Fruit fly (Drosophila melanogaster) whole organism, embryonic: ENCODE data around the gene CG14142.

ENCODE experiments used
- Aef1 ChIP-seq: fragments of 200-800 bp; sonication (Bioruptor generic); IDR thresholded peaks from 3 replicates; pipeline ENCODE4 v1.3.6; 2022; ENCODE audit warnings: missing biosample characterization, missing genetic modification characterization
- Atf6 ChIP-seq: fragments of 200-800 bp; sonication (Bioruptor generic); IDR thresholded peaks from 2 replicates; pipeline ENCODE4 v1.3.6; 2022; ENCODE audit warnings: missing biosample characterization, missing genetic modification characterization
- CG10979 ChIP-seq: fragments of 200-800 bp; sonication (Bioruptor generic); optimal IDR thresholded peaks from 2 replicates; lab custom pipeline; 2018; ENCODE audit warnings: missing biosample characterization, mild to moderate bottlenecking, missing genetic modification characterization, moderate library complexity
- CG11504 ChIP-seq: fragments of 200-800 bp; sonication (Bioruptor generic); optimal IDR thresholded peaks from 3 replicates; lab custom pipeline; 2019; ENCODE audit warnings: missing biosample characterization, mild to moderate bottlenecking, missing genetic modification characterization, moderate library complexity
- CG11695 ChIP-seq: fragments of 200-800 bp; sonication (Bioruptor generic); IDR thresholded peaks from 3 replicates; pipeline ENCODE4 v1.3.6; 2022; ENCODE audit warnings: missing biosample characterization, missing genetic modification characterization
- CG13287 ChIP-seq: fragments of 200-800 bp; sonication (Bioruptor generic); IDR thresholded peaks from 2 replicates; pipeline ENCODE4 v1.3.6; 2022; ENCODE audit warnings: missing biosample characterization, missing genetic modification characterization; ENCODE audit not compliant: partially characterized antibody
- CG14667 ChIP-seq: fragments of 200-800 bp; sonication (Bioruptor generic); IDR thresholded peaks from 2 replicates; pipeline ENCODE4 v1.3.6; 2022; ENCODE audit warnings: missing biosample characterization, missing genetic modification characterization
- CG17612 ChIP-seq: fragments of 200-800 bp; sonication (Bioruptor generic); IDR thresholded peaks from 2 replicates; pipeline ENCODE4 v1.3.6; 2022; ENCODE audit warnings: missing biosample characterization, missing genetic modification characterization
- CG1832 ChIP-seq: fragments of 200-800 bp; sonication (Bioruptor generic); optimal IDR thresholded peaks from 2 replicates; lab custom pipeline; 2017; ENCODE audit warnings: missing biosample characterization, mild to moderate bottlenecking, missing genetic modification characterization, inconsistent platforms
- CG18764 ChIP-seq: fragments of 200-800 bp; sonication (Bioruptor generic); optimal IDR thresholded peaks from 3 replicates; lab custom pipeline; 2016; ENCODE audit warnings: missing biosample characterization, missing genetic modification characterization
- CG2678 ChIP-seq: fragments of 200-800 bp; sonication (Bioruptor generic); optimal IDR thresholded peaks from 3 replicates; lab custom pipeline; 2019; ENCODE audit warnings: missing biosample characterization, mild to moderate bottlenecking, missing genetic modification characterization, moderate library complexity
- CG2875 ChIP-seq: fragments of 200-800 bp; sonication (Bioruptor generic); optimal IDR thresholded peaks from 2 replicates; lab custom pipeline; 2017; ENCODE audit warnings: missing biosample characterization, mild to moderate bottlenecking, missing genetic modification characterization, missing genetic modification reagents
- CG3281 ChIP-seq: fragments of 200-800 bp; sonication (Bioruptor generic); optimal IDR thresholded peaks from 3 replicates; lab custom pipeline; 2017; ENCODE audit warnings: missing biosample characterization, mild to moderate bottlenecking, missing genetic modification characterization
- CG3407 ChIP-seq: fragments of 200-800 bp; sonication (Bioruptor generic); optimal IDR thresholded peaks from 2 replicates; lab custom pipeline; 2018; ENCODE audit warnings: missing biosample characterization, mild to moderate bottlenecking, missing genetic modification characterization
- CG3995 ChIP-seq: fragments of 200-800 bp; sonication (Bioruptor generic); optimal IDR thresholded peaks from 3 replicates; lab custom pipeline; 2016; ENCODE audit warnings: missing biosample characterization, missing genetic modification characterization
- CG43689 ChIP-seq: fragments of 200-800 bp; sonication (Bioruptor generic); IDR thresholded peaks from 2 replicates; pipeline ENCODE4 v1.3.6; 2022; ENCODE audit warnings: missing biosample characterization, missing genetic modification characterization
- CG4424 ChIP-seq: fragments of 200-800 bp; sonication (Bioruptor generic); optimal IDR thresholded peaks from 3 replicates; lab custom pipeline; 2016; ENCODE audit warnings: missing biosample characterization, missing genetic modification characterization
- CG4707 ChIP-seq: fragments of 200-800 bp; sonication (Bioruptor generic); optimal IDR thresholded peaks from 2 replicates; lab custom pipeline; 2018; ENCODE audit warnings: missing biosample characterization, mild to moderate bottlenecking, missing genetic modification characterization, moderate library complexity
- CG4730 ChIP-seq: fragments of 200-800 bp; sonication (Bioruptor generic); IDR thresholded peaks from 2 replicates; pipeline ENCODE4 v1.3.6; 2022; ENCODE audit warnings: missing biosample characterization, missing genetic modification characterization
- CG4854 ChIP-seq: fragments of 200-800 bp; sonication (Bioruptor generic); optimal IDR thresholded peaks from 2 replicates; lab custom pipeline; 2016; ENCODE audit warnings: missing biosample characterization, missing genetic modification characterization, inconsistent platforms
- CG5180 ChIP-seq: fragments of 200-800 bp; sonication (Bioruptor generic); optimal IDR thresholded peaks from 3 replicates; lab custom pipeline; 2017; ENCODE audit warnings: missing biosample characterization, missing genetic modification characterization, mild to moderate bottlenecking, moderate library complexity, missing genetic modification reagents
- CG5245 ChIP-seq: fragments of 200-800 bp; sonication (Bioruptor generic); optimal IDR thresholded peaks from 3 replicates; lab custom pipeline; 2016; ENCODE audit warnings: missing biosample characterization, missing genetic modification characterization
- CG8478 ChIP-seq: fragments of >200 bp; optimal IDR thresholded peaks from 2 replicates; lab custom pipeline; 2018
- CG8924 ChIP-seq: fragments of 200-800 bp; optimal IDR thresholded peaks from 3 replicates; lab custom pipeline; 2019; ENCODE audit warnings: missing biosample characterization, mild to moderate bottlenecking, missing genetic modification characterization, moderate library complexity
- Chrac-16 ChIP-seq: fragments of 200-800 bp; sonication (Bioruptor generic); optimal IDR thresholded peaks from 3 replicates; lab custom pipeline; 2016; ENCODE audit warnings: missing biosample characterization, missing genetic modification characterization
- Dip3 ChIP-seq: fragments of 200-800 bp; sonication (Bioruptor generic); optimal IDR thresholded peaks from 3 replicates; lab custom pipeline; 2016; ENCODE audit warnings: missing biosample characterization, missing genetic modification characterization
- E2f2 ChIP-seq: fragments of 200-800 bp; sonication (Bioruptor generic); IDR thresholded peaks from 2 replicates; pipeline ENCODE4 v1.3.6; 2022; ENCODE audit warnings: missing biosample characterization, missing genetic modification characterization
- ERR ChIP-seq: fragments of 200-800 bp; sonication (Bioruptor generic); optimal IDR thresholded peaks from 2 replicates; lab custom pipeline; 2016; ENCODE audit warnings: missing biosample characterization, missing genetic modification characterization
- Eip74EF ChIP-seq, 2 experiments: fragments of 200-800 bp in 1 of 2; fragments of >200 bp in 1 of 2; sonication (Bioruptor generic) in 1 of 2; optimal IDR thresholded peaks; 2 replicates each; lab custom pipeline; 2017 to 2019; ENCODE audit warnings: missing biosample characterization in 2 of 2, missing genetic modification characterization in 2 of 2, mild to moderate bottlenecking in 1 of 2, moderate library complexity in 1 of 2
- H2.0 ChIP-seq: fragments of 200-800 bp; sonication (Bioruptor generic); IDR thresholded peaks from 2 replicates; pipeline ENCODE4 v1.3.6; 2022; ENCODE audit warnings: missing biosample characterization, missing genetic modification characterization
- Med ChIP-seq: fragments of 200-800 bp; sonication (Bioruptor generic); peaks from one replicate; lab custom pipeline; 2016; ENCODE audit warnings: missing biosample characterization, missing genetic modification characterization, mild to moderate bottlenecking, inconsistent platforms, moderate library complexity
- Neu2 ChIP-seq: fragments of 200-800 bp; sonication (Bioruptor generic); optimal IDR thresholded peaks from 3 replicates; lab custom pipeline; 2016; ENCODE audit warnings: missing biosample characterization, missing genetic modification characterization, borderline replicate concordance
- Poxn ChIP-seq: fragments of 200-800 bp; sonication (Bioruptor generic); IDR thresholded peaks from 2 replicates; pipeline ENCODE4 v1.3.6; 2022; ENCODE audit warnings: missing biosample characterization, missing genetic modification characterization
- Stat92E ChIP-seq, 3 experiments: fragments of >200 bp in 2 of 3; fragments of 200-800 bp in 1 of 3; sonication (Bioruptor generic) in 1 of 3; optimal IDR thresholded peaks; 2 replicates each; lab custom pipeline; 2017 to 2019; ENCODE audit warnings: missing biosample characterization in 3 of 3, missing genetic modification characterization in 3 of 3, mild to moderate bottlenecking in 1 of 3, moderate library complexity in 1 of 3
- Xbp1 ChIP-seq: fragments of 200-800 bp; sonication (Bioruptor generic); optimal IDR thresholded peaks from 3 replicates; lab custom pipeline; 2016; ENCODE audit warnings: missing biosample characterization, mild to moderate bottlenecking, missing genetic modification characterization
- abd-A ChIP-seq: fragments of 200-800 bp; sonication (Bioruptor generic); optimal IDR thresholded peaks from 3 replicates; lab custom pipeline; 2019; ENCODE audit warnings: missing biosample characterization, mild to moderate bottlenecking, missing genetic modification characterization, moderate library complexity
- btn ChIP-seq: fragments of 200-800 bp; sonication (Bioruptor generic); optimal IDR thresholded peaks from 2 replicates; lab custom pipeline; 2016; ENCODE audit warnings: missing biosample characterization, missing genetic modification characterization
- cg ChIP-seq: fragments of 200-800 bp; sonication (Bioruptor generic); optimal IDR thresholded peaks from 3 replicates; lab custom pipeline; 2019; ENCODE audit warnings: missing biosample characterization, mild to moderate bottlenecking, missing genetic modification characterization, moderate library complexity
- da ChIP-seq: fragments of 200-800 bp; sonication (Bioruptor generic); optimal IDR thresholded peaks from 2 replicates; lab custom pipeline; 2016; ENCODE audit warnings: missing biosample characterization, missing genetic modification characterization
- dmrt11E ChIP-seq: fragments of 200-800 bp; sonication (Bioruptor generic); optimal IDR thresholded peaks from 3 replicates; lab custom pipeline; 2018; ENCODE audit warnings: missing biosample characterization, mild to moderate bottlenecking, missing genetic modification characterization, moderate library complexity
- en ChIP-seq: fragments of 200-800 bp; sonication (Bioruptor generic); optimal IDR thresholded peaks from 2 replicates; lab custom pipeline; 2016; ENCODE audit warnings: missing biosample characterization, missing genetic modification characterization
- esg ChIP-seq: fragments of 200-800 bp; sonication (Bioruptor generic); conservative IDR thresholded peaks from 2 replicates; pipeline ENCODE4 v1.3.6; 2022; ENCODE audit warnings: missing biosample characterization, missing genetic modification characterization
- fd64A ChIP-seq: fragments of 200-800 bp; sonication (Bioruptor generic); optimal IDR thresholded peaks from 3 replicates; lab custom pipeline; 2018; ENCODE audit warnings: missing biosample characterization, mild to moderate bottlenecking, missing genetic modification characterization
- fu2 ChIP-seq: fragments of 200-800 bp; sonication (Bioruptor generic); optimal IDR thresholded peaks from 2 replicates; lab custom pipeline; 2016; ENCODE audit warnings: missing biosample characterization, missing genetic modification characterization
- mam ChIP-seq: fragments of 200-800 bp; sonication (Bioruptor generic); optimal IDR thresholded peaks from 3 replicates; lab custom pipeline; 2016; ENCODE audit warnings: missing biosample characterization, missing genetic modification characterization
- ro ChIP-seq: fragments of 200-800 bp; sonication (Bioruptor generic); IDR thresholded peaks from 2 replicates; pipeline ENCODE4 v1.3.6; 2022; ENCODE audit warnings: missing biosample characterization, missing genetic modification characterization
- row ChIP-seq: fragments of 200-800 bp; sonication (Bioruptor generic); IDR thresholded peaks from 3 replicates; pipeline ENCODE4 v1.3.6; 2022; ENCODE audit warnings: missing biosample characterization, missing genetic modification characterization
- sens ChIP-seq: fragments of 200-800 bp; sonication (Bioruptor generic); peaks from one replicate; lab custom pipeline; 2016; ENCODE audit warnings: missing biosample characterization, missing genetic modification characterization
- tll ChIP-seq, 2 experiments: fragments of 200-800 bp in 1 of 2; fragments of >200 bp in 1 of 2; sonication (Bioruptor generic) in 1 of 2; optimal IDR thresholded peaks; 2 replicates each; lab custom pipeline; 2017 to 2019; ENCODE audit warnings: missing biosample characterization in 2 of 2, missing genetic modification characterization in 2 of 2, mild to moderate bottlenecking in 1 of 2, moderate library complexity in 1 of 2
- tup ChIP-seq: fragments of 200-800 bp; sonication (Bioruptor generic); optimal IDR thresholded peaks from 2 replicates; lab custom pipeline; 2016; ENCODE audit warnings: missing biosample characterization, mild to moderate bottlenecking, missing genetic modification characterization, moderate library complexity

The CG14142 gene

dm6 chr3L:11148478-11149251, 24.6 kb upstream of the CG14142 start (continued):
- no peak for TF ChIP-seq fd64A (GFP tag; lab: Kevin White, UChicago)
- TF ChIP-seq Stat92E (GFP tag; optimal IDR thresholded peaks at IDR 0.05; lab: Kevin White, UChicago): no peak
- no peak for TF ChIP-seq en (GFP tag; lab: Kevin White, UChicago)
- peak; percentile 22; the same call in 1 of the 2 replicates for TF ChIP-seq CG14667 (GFP tag; lab: Robert Waterston, UW)
- TF ChIP-seq mam (GFP tag; lab: Kevin White, UChicago): no peak
- TF ChIP-seq CG4424 (GFP tag; lab: Kevin White, UChicago): peak; percentile 47
- TF ChIP-seq da (GFP tag; lab: Kevin White, UChicago): no peak
- peak; percentile 38 for TF ChIP-seq CG4707 (GFP tag; lab: Kevin White, UChicago)
- TF ChIP-seq CG8478 (lab: Kevin White, UChicago): no peak
- no peak for TF ChIP-seq Dip3 (GFP tag; lab: Kevin White, UChicago)
- no peak for TF ChIP-seq H2.0
- TF ChIP-seq CG8924 (tag; lab: Kevin White, UChicago): peak; percentile 49
- peak; percentile 66 for TF ChIP-seq abd-A
- no peak for TF ChIP-seq btn (GFP tag; lab: Kevin White, UChicago)
- peak; percentile 37 for TF ChIP-seq Xbp1
- peak; percentile 57; the same call in 2 of the 3 replicates for TF ChIP-seq CG11695 (GFP tag; lab: Robert Waterston, UW)
- peak; percentile 14 for TF ChIP-seq Chrac-16
- no peak for TF ChIP-seq Atf6
- TF ChIP-seq tup (GFP tag; lab: Kevin White, UChicago): no peak
- TF ChIP-seq sens: peak; percentile 87
- peak; percentile 65 for TF ChIP-seq CG2678 (tag; lab: Kevin White, UChicago)
- no peak for TF ChIP-seq Med
- TF ChIP-seq CG4854 (GFP tag; lab: Kevin White, UChicago): no peak
- TF ChIP-seq Neu2 (GFP tag; lab: Kevin White, UChicago): no peak
- TF ChIP-seq ERR: no peak
- TF ChIP-seq CG18764 (GFP tag; lab: Kevin White, UChicago): peak; percentile 30
- peak; percentile 74 for TF ChIP-seq CG11504
- peak; percentile 81 for TF ChIP-seq CG10979 (tag; lab: Kevin White, UChicago)
- peak; percentile 24 for TF ChIP-seq dmrt11E (tag; lab: Kevin White, UChicago)
- TF ChIP-seq CG43689: no peak
- no peak for TF ChIP-seq Poxn (GFP tag; lab: Robert Waterston, UW)
- no peak for TF ChIP-seq E2f2
- no peak for TF ChIP-seq CG4730
- TF ChIP-seq esg: peak; percentile 16; the same call in 1 of the 2 replicates
- no peak for TF ChIP-seq Aef1
- no peak for TF ChIP-seq CG3995 (GFP tag; lab: Kevin White, UChicago)
- no peak for TF ChIP-seq CG5180 (GFP tag; lab: Kevin White, UChicago)
- peak; percentile 22 for TF ChIP-seq CG2875
- peak in 1 of 2 experiments; percentile 43 for TF ChIP-seq Eip74EF (GFP tag; optimal IDR thresholded peaks at IDR 0.05; lab: Kevin White, UChicago)
- TF ChIP-seq ro: no peak
- TF ChIP-seq CG17612 (GFP tag; lab: Robert Waterston, UW): no peak
- TF ChIP-seq tll (GFP tag; optimal IDR thresholded peaks at IDR 0.05; lab: Kevin White, UChicago): no peak
- TF ChIP-seq CG1832: no peak
- no peak for TF ChIP-seq CG13287 (GFP tag; lab: Robert Waterston, UW)
- TF ChIP-seq CG5245 (GFP tag; lab: Kevin White, UChicago): peak; percentile 18
- no peak for TF ChIP-seq row (GFP tag; lab: Robert Waterston, UW)
- TF ChIP-seq cg (GFP tag; lab: Kevin White, UChicago): no peak
- no peak for TF ChIP-seq fu2 (GFP tag; lab: Kevin White, UChicago)
- TF ChIP-seq CG3281 (GFP tag; lab: Kevin White, UChicago): peak; percentile 29
- no peak for TF ChIP-seq CG3407 (GFP tag; lab: Kevin White, UChicago)
